Worm (Caenorhabditis elegans) whole organism, L1 larva: ENCODE measurements around the gene F57B9.3.
A peak's percentile ranks its signal among the peaks of the same experiment; 100 is the strongest.

Experiments
- C04F5.9 ChIP-seq: sonication (generic microtip); optimal IDR thresholded peaks from 2 replicates; lab custom pipeline; 2016; ENCODE audit warnings: missing genetic modification characterization, missing compliant biosample characterization
- C34B4.2 ChIP-seq: sonication (generic microtip); optimal IDR thresholded peaks from 2 replicates; lab custom pipeline; 2017; ENCODE audit warnings: mild to moderate bottlenecking, missing genetic modification characterization, missing compliant biosample characterization
- F16B12.6 ChIP-seq: fragments of 150-350 bp; optimal IDR thresholded peaks from 2 replicates; lab custom pipeline; 2014; ENCODE audit warnings: missing biosample characterization, missing genetic modification characterization
- Y116A8C.19 ChIP-seq: sonication (generic microtip); optimal IDR thresholded peaks from 2 replicates; lab custom pipeline; 2016; ENCODE audit warnings: missing compliant biosample characterization, missing genetic modification characterization, borderline replicate concordance
- aly-2 ChIP-seq: fragments of 150-350 bp; optimal IDR thresholded peaks from 2 replicates; lab custom pipeline; 2014; ENCODE audit warnings: missing biosample characterization, missing genetic modification characterization
- blmp-1 ChIP-seq: fragments of 150-350 bp; optimal IDR thresholded peaks from 2 replicates; lab custom pipeline; 2014; ENCODE audit warnings: missing biosample characterization, missing genetic modification characterization
- ceh-63 ChIP-seq: fragments of 200-800 bp; sonication (Bioruptor generic); optimal IDR thresholded peaks from 2 replicates; lab custom pipeline; 2018; ENCODE audit warnings: mild to moderate bottlenecking, missing genetic modification characterization, missing compliant biosample characterization
- ceh-82 ChIP-seq, 3 experiments: fragments of 150-350 bp in 1 of 3; sonication (generic microtip) in 2 of 3; optimal IDR thresholded peaks; 2 replicates each; lab custom pipeline; 2014 to 2017; ENCODE audit warnings: missing biosample characterization in 3 of 3, missing genetic modification characterization in 3 of 3
- ceh-88 ChIP-seq: fragments of 200-800 bp; sonication (Bioruptor generic); IDR thresholded peaks from 2 replicates; pipeline ENCODE4 v1.3.6; 2022; ENCODE audit warnings: missing genetic modification characterization, missing compliant biosample characterization
- dsc-1 ChIP-seq: sonication (generic microtip); optimal IDR thresholded peaks from 2 replicates; lab custom pipeline; 2016; ENCODE audit warnings: mild to moderate bottlenecking, missing genetic modification characterization, missing compliant biosample characterization
- efl-1 ChIP-seq, 4 experiments: fragments of 150-350 bp; optimal IDR thresholded peaks in 3 of 4; peaks in 1 of 4; 1 replicate in 1 of 4; 2 replicates in 3 of 4; lab custom pipeline; 2014; ENCODE audit warnings: missing biosample characterization in 2 of 4, missing genetic modification characterization in 2 of 4, missing genetic modification reagents in 2 of 4
- efl-3 ChIP-seq: fragments of 200-800 bp; sonication (Bioruptor generic); optimal IDR thresholded peaks from 2 replicates; lab custom pipeline; 2018; ENCODE audit warnings: mild to moderate bottlenecking, missing genetic modification characterization, missing compliant biosample characterization
- ets-5 ChIP-seq: fragments of 200-800 bp; sonication (Bioruptor generic); IDR thresholded peaks from 2 replicates; pipeline ENCODE4 v1.3.6; 2022; ENCODE audit warnings: missing genetic modification characterization, missing compliant biosample characterization
- fkh-8 ChIP-seq: sonication (generic microtip); optimal IDR thresholded peaks from 2 replicates; lab custom pipeline; 2016; ENCODE audit warnings: mild to moderate bottlenecking, missing genetic modification characterization, missing compliant biosample characterization
- grh-1 ChIP-seq: fragments of 200-800 bp; sonication (Bioruptor generic); IDR thresholded peaks from 2 replicates; pipeline ENCODE4 v1.3.6; 2022; ENCODE audit warnings: missing genetic modification reagents, missing genetic modification characterization, missing compliant biosample characterization
- hlh-17 ChIP-seq: fragments of 200-800 bp; sonication (Bioruptor generic); optimal IDR thresholded peaks from 2 replicates; lab custom pipeline; 2018; ENCODE audit warnings: missing genetic modification characterization, mild to moderate bottlenecking, missing compliant biosample characterization, moderate library complexity, borderline replicate concordance
- hpl-2 ChIP-seq: fragments of 150-350 bp; optimal IDR thresholded peaks from 2 replicates; lab custom pipeline; 2014; ENCODE audit warnings: missing biosample characterization, missing genetic modification reagents, missing genetic modification characterization
- isw-1 ChIP-seq: fragments of 200-800 bp; sonication (Bioruptor generic); IDR thresholded peaks from 2 replicates; pipeline ENCODE4 v1.3.6; 2022; ENCODE audit warnings: missing genetic modification characterization, missing compliant biosample characterization
- jun-1 ChIP-seq: fragments of 150-350 bp; optimal IDR thresholded peaks from 2 replicates; lab custom pipeline; 2014; ENCODE audit warnings: missing biosample characterization, missing genetic modification reagents, missing genetic modification characterization
- lin-15B ChIP-seq: fragments of 150-350 bp; sonication (generic microtip); optimal IDR thresholded peaks from 3 replicates; lab custom pipeline; 2014; ENCODE audit warnings: missing biosample characterization, missing genetic modification characterization
- lir-3 ChIP-seq: sonication (generic microtip); optimal IDR thresholded peaks from 2 replicates; lab custom pipeline; 2016; ENCODE audit warnings: mild to moderate bottlenecking, missing genetic modification characterization, moderate library complexity, missing compliant biosample characterization; ENCODE audit not compliant: poor library complexity
- lsy-2 ChIP-seq, 2 experiments: fragments of 150-350 bp; optimal IDR thresholded peaks; 2 replicates each; lab custom pipeline; 2014; ENCODE audit warnings: missing biosample characterization in 2 of 2, missing genetic modification characterization in 2 of 2
- mdl-1 ChIP-seq, 2 experiments: fragments of 150-350 bp; optimal IDR thresholded peaks; 2 replicates each; lab custom pipeline; 2014 to 2017; ENCODE audit warnings: missing biosample characterization in 2 of 2, missing genetic modification characterization in 2 of 2, inconsistent platforms in 1 of 2
- mef-2 ChIP-seq: fragments of 150-350 bp; optimal IDR thresholded peaks from 2 replicates; lab custom pipeline; 2014; ENCODE audit warnings: missing biosample characterization, missing genetic modification characterization
- mep-1 ChIP-seq: fragments of 150-350 bp; optimal IDR thresholded peaks from 2 replicates; lab custom pipeline; 2014; ENCODE audit warnings: missing biosample characterization, missing genetic modification characterization
- nhr-19 ChIP-seq: fragments of 200-800 bp; sonication (Bioruptor generic); conservative IDR thresholded peaks from 2 replicates; pipeline ENCODE4 v1.3.6; 2022; ENCODE audit warnings: missing genetic modification characterization, missing compliant biosample characterization
- nhr-28 ChIP-seq: fragments of 150-350 bp; optimal IDR thresholded peaks from 2 replicates; lab custom pipeline; 2014; ENCODE audit warnings: missing biosample characterization, missing genetic modification characterization
- nhr-71 ChIP-seq: sonication (generic microtip); optimal IDR thresholded peaks from 2 replicates; lab custom pipeline; 2016; ENCODE audit warnings: mild to moderate bottlenecking, missing genetic modification characterization, moderate library complexity, missing compliant biosample characterization
- nhr-76 ChIP-seq: sonication (generic microtip); optimal IDR thresholded peaks from 2 replicates; lab custom pipeline; 2017; ENCODE audit warnings: missing biosample characterization, missing genetic modification characterization
- nhr-84 ChIP-seq: sonication (generic microtip); optimal IDR thresholded peaks from 2 replicates; lab custom pipeline; 2017; ENCODE audit warnings: missing biosample characterization, missing genetic modification characterization
- pax-3 ChIP-seq: fragments of 200-800 bp; sonication (Bioruptor generic); optimal IDR thresholded peaks from 2 replicates; lab custom pipeline; 2018; ENCODE audit warnings: mild to moderate bottlenecking, missing genetic modification characterization, moderate library complexity, missing compliant biosample characterization
- pqm-1 ChIP-seq: sonication (generic microtip); optimal IDR thresholded peaks from 3 replicates; lab custom pipeline; 2017; ENCODE audit warnings: missing biosample characterization, missing genetic modification characterization
- rnt-1 ChIP-seq: sonication (generic microtip); optimal IDR thresholded peaks from 2 replicates; lab custom pipeline; 2016; ENCODE audit warnings: mild to moderate bottlenecking, missing genetic modification characterization, moderate library complexity, missing compliant biosample characterization
- skn-1 ChIP-seq: fragments of 150-350 bp; optimal IDR thresholded peaks from 2 replicates; lab custom pipeline; 2014; ENCODE audit warnings: missing biosample characterization, missing genetic modification characterization
- sox-4 ChIP-seq: sonication (generic microtip); optimal IDR thresholded peaks from 2 replicates; lab custom pipeline; 2016; ENCODE audit warnings: missing genetic modification characterization, missing compliant biosample characterization
- sup-37 ChIP-seq: fragments of 200-800 bp; sonication (Bioruptor generic); optimal IDR thresholded peaks from 2 replicates; lab custom pipeline; 2018; ENCODE audit warnings: mild to moderate bottlenecking, missing genetic modification characterization, missing compliant biosample characterization
- swsn-7 ChIP-seq: sonication (generic microtip); optimal IDR thresholded peaks from 2 replicates; lab custom pipeline; 2016; ENCODE audit warnings: missing genetic modification characterization, missing compliant biosample characterization
- tlp-1 ChIP-seq: fragments of 150-350 bp; optimal IDR thresholded peaks from 2 replicates; lab custom pipeline; 2014; ENCODE audit warnings: missing biosample characterization, missing genetic modification characterization
- unc-130 ChIP-seq: fragments of 150-350 bp; optimal IDR thresholded peaks from 2 replicates; lab custom pipeline; 2017; ENCODE audit warnings: missing biosample characterization, missing genetic modification characterization, inconsistent platforms
- unc-62 ChIP-seq: fragments of 150-350 bp; optimal IDR thresholded peaks from 2 replicates; lab custom pipeline; 2014; ENCODE audit warnings: missing biosample characterization, missing genetic modification reagents, missing genetic modification characterization
- unc-86 ChIP-seq: sonication (generic microtip); optimal IDR thresholded peaks from 2 replicates; lab custom pipeline; 2016; ENCODE audit warnings: missing genetic modification characterization, missing compliant biosample characterization
- vab-15 ChIP-seq: sonication (generic microtip); optimal IDR thresholded peaks from 2 replicates; lab custom pipeline; 2017; ENCODE audit warnings: missing genotype, mild to moderate bottlenecking, missing genetic modification characterization, missing compliant biosample characterization
- xbp-1 ChIP-seq: sonication (generic microtip); optimal IDR thresholded peaks from 2 replicates; lab custom pipeline; 2016; ENCODE audit warnings: missing genetic modification characterization, missing compliant biosample characterization
- zag-1 ChIP-seq: fragments of 150-350 bp; optimal IDR thresholded peaks from 2 replicates; lab custom pipeline; 2014; ENCODE audit warnings: missing biosample characterization, missing genetic modification characterization
- zip-4 ChIP-seq: fragments of 200-800 bp; sonication (Bioruptor generic); optimal IDR thresholded peaks from 2 replicates; lab custom pipeline; 2018; ENCODE audit warnings: mild to moderate bottlenecking, missing genetic modification characterization, moderate library complexity, missing compliant biosample characterization

The F57B9.3 gene

ce11 chrIII:6979584-6979983 lies 40.0 kb downstream of the F57B9.3 start, which contains the start of gene ceh-20:
TSS of gene ceh-20 (plus strand) at chrIII:6979884.
- TF ChIP-seq zag-1 (tag; lab: Kevin White, UChicago) (no peak), unc-62 (GFP tag; lab: Kevin White, UChicago) (no peak), lir-3 (no peak), sup-37 (GFP tag; lab: Kevin White, UChicago) (no peak), unc-86 (tag; lab: Kevin White, UChicago) (no peak), mef-2 (no peak), ceh-63 (GFP tag; lab: Kevin White, UChicago) (no peak)

DNA sequence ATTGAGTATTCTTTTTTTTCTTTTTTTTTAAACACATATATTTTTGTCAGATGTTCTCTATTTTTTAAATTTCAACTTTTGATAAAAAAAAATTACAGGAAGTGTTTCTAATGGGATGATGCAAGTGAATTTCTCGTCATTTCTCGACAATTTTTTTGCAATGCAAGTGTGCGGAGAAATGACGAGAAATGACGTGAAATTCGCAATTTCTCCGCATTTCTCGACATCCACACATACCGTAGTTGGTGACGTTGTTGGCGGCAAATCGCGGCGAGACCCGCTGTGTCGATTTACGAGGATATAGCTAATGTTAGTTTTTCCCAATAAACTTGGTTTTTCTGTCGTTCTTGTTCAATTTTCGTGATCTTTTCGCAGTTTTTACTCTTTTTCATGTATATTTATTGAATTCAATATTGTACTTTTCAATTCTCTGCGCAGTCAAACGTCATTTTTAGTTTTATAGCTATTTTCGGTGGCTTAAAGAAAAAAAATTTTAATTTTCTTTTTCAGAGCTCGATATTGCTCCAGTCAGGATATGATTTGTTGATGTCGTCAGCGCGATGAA lies 42.4 kb downstream of the F57B9.3 start, which contains the start of gene F31E3.6:
Gene F31E3.6, plus strand, starts transcription at position 93 of the 565 bp plus-strand sequence.
- TF ChIP-seq C04F5.9 (tag; lab: Kevin White, UChicago) (peak; percentile 99), ceh-88 (peak; percentile 67), nhr-19 (GFP tag; lab: Robert Waterston, UW) (peak; percentile 63), isw-1 (peak; percentile 57), lsy-2 (tag; optimal IDR thresholded peaks at IDR 0.05; lab: Kevin White, UChicago) (peak in 1 of 2 experiments; percentile 53), grh-1 (GFP tag; lab: Robert Waterston, UW) (peak; percentile 43)

DNA sequence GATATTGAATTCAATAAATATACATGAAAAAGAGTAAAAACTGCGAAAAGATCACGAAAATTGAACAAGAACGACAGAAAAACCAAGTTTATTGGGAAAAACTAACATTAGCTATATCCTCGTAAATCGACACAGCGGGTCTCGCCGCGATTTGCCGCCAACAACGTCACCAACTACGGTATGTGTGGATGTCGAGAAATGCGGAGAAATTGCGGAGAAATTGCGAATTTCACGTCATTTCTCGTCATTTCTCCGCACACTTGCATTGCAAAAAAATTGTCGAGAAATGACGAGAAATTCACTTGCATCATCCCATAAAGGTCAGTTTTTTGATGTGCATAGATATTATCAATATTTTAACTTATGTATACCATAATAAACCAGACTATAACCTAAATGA lies 45.5 kb downstream of the F57B9.3 start:
- TF ChIP-seq isw-1, result peak; percentile 23; the same call in 1 of the 2 replicates
- peak; percentile 84 for TF ChIP-seq C04F5.9 (tag; lab: Kevin White, UChicago)
- TF ChIP-seq nhr-19 (GFP tag; lab: Robert Waterston, UW), result peak; percentile 42

DNA sequence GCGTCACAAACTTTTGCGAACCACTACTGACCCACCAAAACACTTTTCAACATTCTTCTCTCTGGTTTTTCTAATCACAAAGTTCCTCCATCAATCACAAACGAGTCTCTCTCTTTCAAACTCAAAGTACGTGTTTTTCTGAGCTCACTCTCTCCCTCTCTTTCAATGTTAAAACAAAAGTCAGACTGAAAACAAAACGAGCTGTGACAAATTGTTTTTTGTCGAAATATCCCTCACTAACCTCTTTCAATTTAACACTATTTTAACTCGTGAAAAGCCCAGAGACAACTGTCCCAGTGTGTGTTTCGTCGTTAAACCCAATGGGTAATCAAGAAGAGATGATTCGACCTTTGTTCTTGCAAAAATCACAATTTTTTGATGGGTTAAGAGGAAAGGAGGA lies 48.4 kb downstream of the F57B9.3 start:
- TF ChIP-seq skn-1 (tag; lab: Kevin White, UChicago) (no peak), nhr-76 (tag; lab: Kevin White, UChicago) (no peak), F16B12.6 (no peak), nhr-71 (tag; lab: Kevin White, UChicago) (peak; percentile 93), zag-1 (tag; lab: Kevin White, UChicago) (no peak), pax-3 (tag; lab: Kevin White, UChicago) (no peak), nhr-84 (tag; lab: Kevin White, UChicago) (no peak), lin-15B (tag; lab: Kevin White, UChicago) (no peak), Y116A8C.19 (no peak), ets-5 (GFP tag; lab: Robert Waterston, UW) (no peak), aly-2 (tag; lab: Kevin White, UChicago) (no peak), unc-86 (tag; lab: Kevin White, UChicago) (no peak), unc-62 (GFP tag; lab: Kevin White, UChicago) (no peak), swsn-7 (tag; lab: Kevin White, UChicago) (peak; percentile 43), xbp-1 (tag; lab: Kevin White, UChicago) (peak; percentile 30), jun-1 (no peak), dsc-1 (tag; lab: Kevin White, UChicago) (peak; percentile 57), fkh-8 (tag; lab: Kevin White, UChicago) (no peak), efl-1 (optimal IDR thresholded peaks at IDR 0.05; lab: Kevin White, UChicago) (peak; percentile 11 to 35), efl-1 (GFP tag; optimal IDR thresholded peaks at IDR 0.05 in 1 of 2; lab: Kevin White, UChicago) (no peak), mep-1 (tag; lab: Kevin White, UChicago) (peak; percentile 18), rnt-1 (tag; lab: Kevin White, UChicago) (peak; percentile 63), zip-4 (GFP tag; lab: Kevin White, UChicago) (no peak), mdl-1 (tag; optimal IDR thresholded peaks at IDR 0.05; lab: Kevin White, UChicago) (peak in 1 of 2 experiments; percentile 12), hlh-17 (GFP tag; lab: Kevin White, UChicago) (no peak), hpl-2 (GFP tag; lab: Kevin White, UChicago) (no peak), lir-3 (no peak), ceh-82 (tag; optimal IDR thresholded peaks at IDR 0.05; lab: Kevin White, UChicago) (no peak), unc-130 (peak; percentile 65), efl-3 (GFP tag; lab: Kevin White, UChicago) (no peak), pqm-1 (no peak), ceh-88 (no peak), C34B4.2 (no peak), nhr-28 (no peak), blmp-1 (no peak), sox-4 (no peak), tlp-1 (tag; lab: Kevin White, UChicago) (no peak), vab-15 (tag; lab: Kevin White, UChicago) (peak; percentile 93)
